Worm (Caenorhabditis elegans): Measurements from ENCODE around the gene tax-4.

DNA sequence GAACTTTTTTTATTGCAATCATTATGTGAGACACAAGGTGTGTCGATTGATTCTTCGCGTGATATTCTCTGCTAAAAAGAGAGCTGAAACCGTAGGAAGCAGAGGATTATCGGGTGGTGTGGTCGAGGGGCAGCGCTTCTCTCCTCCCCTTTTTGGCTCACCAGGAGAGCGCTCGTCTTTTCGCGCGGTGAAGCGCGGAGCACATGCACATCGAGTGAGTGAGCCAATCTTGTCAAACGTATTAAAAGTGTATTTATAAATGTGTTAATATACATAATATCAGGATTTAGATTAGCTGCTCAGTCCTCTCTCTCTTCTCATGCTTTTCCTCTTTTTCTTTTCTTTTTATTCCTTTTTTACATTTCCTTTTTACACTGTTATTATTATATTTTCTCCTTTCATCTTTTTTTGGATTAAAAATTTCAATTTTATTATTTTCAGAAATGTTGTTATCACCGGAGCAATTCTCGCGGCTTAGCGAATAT, 18.7 kb upstream of the tax-4 start, which contains the start of gene dgk-3:
- TF ChIP-seq ztf-6 (GFP tag; IDR thresholded peaks at IDR 0.05) (no peak), hlh-12 (tag; optimal IDR thresholded peaks at IDR 0.05) (no peak), egl-18 (GFP tag; IDR thresholded peaks at IDR 0.05) (no peak)

Data from whole organism, young adult.